Worm (Caenorhabditis elegans) whole organism, L4/young adult: Measurements from ENCODE around the gene zyx-1.

Experiments used
- W03F9.2 ChIP-seq: fragments of 150-350 bp; optimal IDR thresholded peaks from 2 replicates; lab custom pipeline; 2014; ENCODE audit warnings: missing biosample characterization, missing genetic modification characterization
- dao-5 ChIP-seq: sonication (generic microtip); optimal IDR thresholded peaks from 2 replicates; lab custom pipeline; 2016; ENCODE audit warnings: missing genotype, missing genetic modification characterization, moderate library complexity, missing compliant biosample characterization
- him-1 ChIP-seq: sonication (generic microtip); optimal IDR thresholded peaks from 2 replicates; lab custom pipeline; 2016; ENCODE audit warnings: missing genotype, missing genetic modification reagents, missing genetic modification characterization, missing compliant biosample characterization

ce11 chrII:13073742-13074141, 17.0 kb downstream of the zyx-1 start:
- no peak for TF ChIP-seq W03F9.2 (tag; lab: Kevin White, UChicago)
- TF ChIP-seq him-1 (tag; lab: Kevin White, UChicago) = no peak
- no peak for TF ChIP-seq dao-5
